Fruit fly (Drosophila melanogaster): ENCODE results near the gene smp-30.

The smp-30 gene

dm6 chr3R:14741192-14741915 is 9.7 kb downstream of the smp-30 start, which contains the start of the genes eff and jvl (continued):
- TF ChIP-seq Asciz (GFP tag; optimal IDR thresholded peaks at IDR 0.05) (no peak), CG12744 (GFP tag; optimal IDR thresholded peaks at IDR 0.05) (no peak), CG8478 (optimal IDR thresholded peaks at IDR 0.05) (no peak), sd (tag; optimal IDR thresholded peaks at IDR 0.05) (peak; percentile 47), CG6254 (GFP tag; optimal IDR thresholded peaks at IDR 0.05) (no peak), jing (GFP tag; optimal IDR thresholded peaks at IDR 0.05) (no peak), kay (GFP tag; optimal IDR thresholded peaks at IDR 0.05) (no peak), org-1 (GFP tag; optimal IDR thresholded peaks at IDR 0.05) (no peak), CG10274 (GFP tag; optimal IDR thresholded peaks at IDR 0.05) (no peak), CG14965 (GFP tag; optimal IDR thresholded peaks at IDR 0.05; ENCODE audit: borderline replicate concordance) (no peak), MESR4 (GFP tag; optimal IDR thresholded peaks at IDR 0.05) (peak; percentile 55), unpg (GFP tag; optimal IDR thresholded peaks at IDR 0.05) (no peak), Abd-B (GFP tag; optimal IDR thresholded peaks at IDR 0.05) (no peak), Stat92E (GFP tag; optimal IDR thresholded peaks at IDR 0.05) (no peak), ato (GFP tag; IDR thresholded peaks at IDR 0.05; ENCODE audit: partially characterized antibody) (peak; percentile 88), Ptx1 (GFP tag; IDR thresholded peaks at IDR 0.05) (peak; percentile 69), maf-S (GFP tag; optimal IDR thresholded peaks at IDR 0.05) (no peak), CG3847 (GFP tag; IDR thresholded peaks at IDR 0.05) (no peak), Lim3 (GFP tag; IDR thresholded peaks at IDR 0.05) (no peak), CG34224 (GFP tag; IDR thresholded peaks at IDR 0.05; ENCODE audit: partially characterized antibody) (peak; percentile 96), fu2 (GFP tag; optimal IDR thresholded peaks at IDR 0.05) (no peak), CG18599 (GFP tag; optimal IDR thresholded peaks at IDR 0.05) (no peak), Xrp1 (GFP tag; IDR thresholded peaks at IDR 0.05) (peak; percentile 45; the same call in 1 of the 2 replicates), tap (tag; optimal IDR thresholded peaks at IDR 0.05) (peak; percentile 20), esg (GFP tag; conservative IDR thresholded peaks at IDR 0.05) (no peak), Dip2 (GFP tag; IDR thresholded peaks at IDR 0.05) (no peak), gce (GFP tag; IDR thresholded peaks at IDR 0.05) (no peak), grau (tag; optimal IDR thresholded peaks at IDR 0.05) (peak; percentile 6), CG8089 (GFP tag; optimal IDR thresholded peaks at IDR 0.05) (no peak), zfh2 (GFP tag; optimal IDR thresholded peaks at IDR 0.05) (no peak), CG31224 (GFP tag; IDR thresholded peaks at IDR 0.05) (no peak), CG30403 (GFP tag; optimal IDR thresholded peaks at IDR 0.05) (peak; percentile 48), CG18262 (tag; optimal IDR thresholded peaks at IDR 0.05) (peak; percentile 16), NFAT (GFP tag; IDR thresholded peaks at IDR 0.05) (peak; percentile 50; the same call in 1 of the 2 replicates), fd102C (GFP tag; optimal IDR thresholded peaks at IDR 0.05) (no peak), D19B (GFP tag; optimal IDR thresholded peaks at IDR 0.05) (no peak), Atf-2 (GFP tag; optimal IDR thresholded peaks at IDR 0.05) (no peak), Doc2 (GFP tag; IDR thresholded peaks at IDR 0.05) (no peak), CG12769 (tag; optimal IDR thresholded peaks at IDR 0.05) (no peak), CG14667 (GFP tag; IDR thresholded peaks at IDR 0.05) (no peak; the same call in 1 of the 2 replicates), CG10147 (GFP tag; optimal IDR thresholded peaks at IDR 0.05) (peak; percentile 20), Doc3 (GFP tag; IDR thresholded peaks at IDR 0.05; ENCODE audit: partially characterized antibody) (peak; percentile 99), hkb (optimal IDR thresholded peaks at IDR 0.05) (peak; percentile 47), hkb (GFP tag; IDR thresholded peaks at IDR 0.05) (0 out of 2 replicates have a peak, but pooled peaks have one; percentile 29), CG9876 (GFP tag; optimal IDR thresholded peaks at IDR 0.05) (no peak), CG17802 (tag; optimal IDR thresholded peaks at IDR 0.05) (no peak), pita (GFP tag; optimal IDR thresholded peaks at IDR 0.05) (no peak), nmo (GFP tag; optimal IDR thresholded peaks at IDR 0.05) (peak; percentile 35), CrebB (tag; optimal IDR thresholded peaks at IDR 0.05) (no peak), CG6791 (GFP tag; IDR thresholded peaks at IDR 0.05; ENCODE audit: partially characterized antibody) (peak; percentile 84)

Measured in whole organism, embryonic.